Worm (Caenorhabditis elegans) whole organism, L1 larva: Measurements from ENCODE around the gene Y44A6C.1.

ENCODE experiments used
- Y116A8C.19 ChIP-seq: sonication (generic microtip); optimal IDR thresholded peaks from 2 replicates; lab custom pipeline; 2016; ENCODE audit warnings: missing compliant biosample characterization, missing genetic modification characterization, borderline replicate concordance
- alr-1 ChIP-seq: fragments of 200-800 bp; sonication (Bioruptor generic); optimal IDR thresholded peaks from 2 replicates; lab custom pipeline; 2018; ENCODE audit warnings: borderline replicate concordance, mild to moderate bottlenecking, missing genetic modification characterization, missing compliant biosample characterization
- blmp-1 ChIP-seq: fragments of 150-350 bp; optimal IDR thresholded peaks from 2 replicates; lab custom pipeline; 2014; ENCODE audit warnings: missing biosample characterization, missing genetic modification characterization
- ceh-63 ChIP-seq: fragments of 200-800 bp; sonication (Bioruptor generic); optimal IDR thresholded peaks from 2 replicates; lab custom pipeline; 2018; ENCODE audit warnings: mild to moderate bottlenecking, missing genetic modification characterization, missing compliant biosample characterization
- elt-2 ChIP-seq: sonication (generic microtip); optimal IDR thresholded peaks from 2 replicates; lab custom pipeline; 2016; ENCODE audit warnings: missing genetic modification characterization, mild to moderate bottlenecking, inconsistent platforms, missing compliant biosample characterization, missing genetic modification reagents
- elt-3 ChIP-seq, 6 experiments: fragments of 150-350 bp in 1 of 6; sonication (generic microtip); optimal IDR thresholded peaks; 2 replicates each; lab custom pipeline; 2017 to 2018; ENCODE audit warnings: missing biosample characterization in 6 of 6, missing genetic modification characterization in 6 of 6, inconsistent platforms in 1 of 6
- grh-1 ChIP-seq: fragments of 200-800 bp; sonication (Bioruptor generic); IDR thresholded peaks from 2 replicates; pipeline ENCODE4 v1.3.6; 2022; ENCODE audit warnings: missing genetic modification reagents, missing genetic modification characterization, missing compliant biosample characterization
- lir-3 ChIP-seq: sonication (generic microtip); optimal IDR thresholded peaks from 2 replicates; lab custom pipeline; 2016; ENCODE audit warnings: mild to moderate bottlenecking, missing genetic modification characterization, moderate library complexity, missing compliant biosample characterization; ENCODE audit not compliant: poor library complexity
- skn-1 ChIP-seq: fragments of 150-350 bp; optimal IDR thresholded peaks from 2 replicates; lab custom pipeline; 2014; ENCODE audit warnings: missing biosample characterization, missing genetic modification characterization
- zag-1 ChIP-seq: fragments of 150-350 bp; optimal IDR thresholded peaks from 2 replicates; lab custom pipeline; 2014; ENCODE audit warnings: missing biosample characterization, missing genetic modification characterization
- ztf-11 ChIP-seq, 2 experiments: sonication (generic microtip); optimal IDR thresholded peaks; 2 replicates each; lab custom pipeline; 2016 to 2017; ENCODE audit warnings: missing genetic modification characterization in 2 of 2, missing biosample characterization in 1 of 2, missing compliant biosample characterization in 1 of 2

DNA sequence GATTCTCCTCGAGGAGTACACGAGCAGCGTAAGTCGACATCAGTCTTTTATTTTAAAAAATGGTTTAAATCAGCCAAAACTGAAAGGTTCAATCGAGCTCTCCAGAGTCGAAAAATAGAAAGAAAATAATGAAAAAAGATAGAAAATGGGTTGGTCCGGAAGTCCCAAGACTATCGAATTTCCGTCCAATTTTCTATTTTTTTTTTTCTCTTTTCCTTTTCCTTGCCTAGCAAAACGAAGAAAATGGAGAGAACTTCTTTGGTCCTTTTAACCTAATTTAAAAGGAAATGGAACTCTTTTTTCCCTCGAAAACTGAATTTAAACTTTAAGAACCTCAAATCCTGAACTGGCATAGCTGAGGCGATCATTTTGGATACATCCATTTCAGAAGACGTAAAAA lies 25.7 kb downstream of the Y44A6C.1 start:
- TF ChIP-seq zag-1 (tag; lab: Kevin White, UChicago) (no peak), ceh-63 (GFP tag; lab: Kevin White, UChicago) (no peak), ztf-11 (tag; optimal IDR thresholded peaks at IDR 0.05; lab: Kevin White, UChicago) (no peak), alr-1 (tag; lab: Kevin White, UChicago) (no peak), skn-1 (tag; lab: Kevin White, UChicago) (no peak), Y116A8C.19 (tag; lab: Kevin White, UChicago) (no peak), grh-1 (GFP tag; lab: Robert Waterston, UW) (no peak), blmp-1 (no peak), elt-2 (no peak), elt-3 (tag; optimal IDR thresholded peaks at IDR 0.05; lab: Kevin White, UChicago) (no peak), lir-3 (tag; lab: Kevin White, UChicago) (no peak)
